Worm (Caenorhabditis elegans): ENCODE results near the gene F27D9.2.
"Not testable (repeated sequence)": the region's sequence is repeated elsewhere in the genome, so short reads cannot be mapped to it uniquely, and the experiment has no call there.

Gene F27D9.2

ce11 chrX:7662532-7662931, 10.3 kb upstream of the F27D9.2 start:
- TF ChIP-seq unc-62 (GFP tag; optimal IDR thresholded peaks at IDR 0.05), result no peak

DNA sequence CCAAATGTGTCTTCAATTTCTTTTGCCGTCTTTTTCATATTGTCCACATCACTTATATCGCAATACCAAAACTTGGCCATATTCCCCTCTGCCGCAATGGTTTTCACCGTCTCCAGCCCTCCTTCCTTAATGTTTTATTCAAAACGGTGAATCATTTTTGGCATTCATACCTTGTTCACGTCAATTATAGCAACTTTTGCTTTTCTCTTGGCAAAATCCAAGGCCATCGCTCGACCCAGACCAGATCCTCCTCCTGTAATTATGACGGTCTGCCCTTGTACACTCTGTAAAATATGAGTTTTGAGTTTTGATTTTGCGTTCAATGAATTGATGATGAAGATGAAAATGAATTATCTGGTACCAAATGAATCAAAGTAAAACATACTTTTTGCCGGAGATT, 8.4 kb upstream of the F27D9.2 start:
- no peak for TF ChIP-seq unc-62 (GFP tag; optimal IDR thresholded peaks at IDR 0.05)

DNA sequence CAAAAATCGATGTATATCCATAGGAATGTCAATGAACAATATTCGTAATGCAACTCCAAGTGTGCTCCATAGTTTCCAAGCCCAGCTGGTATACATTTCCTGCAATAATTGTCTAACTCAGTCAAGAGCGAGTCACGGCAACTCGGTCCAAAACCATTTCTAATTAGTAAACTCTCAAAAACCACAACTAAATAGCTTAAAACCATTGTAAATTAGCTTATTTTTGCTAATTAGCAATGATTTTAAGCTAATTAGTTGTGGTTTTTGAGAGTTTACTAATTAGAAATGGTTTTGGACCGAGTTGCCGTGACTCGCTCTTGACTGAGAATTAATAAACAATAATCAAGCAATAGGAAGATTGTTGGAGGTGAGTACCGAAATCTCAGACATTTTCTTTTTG, 8.0 kb upstream of the F27D9.2 start, which contains the start of gene dhs-29:
Gene dhs-29 (minus strand): TSS at position 101 of the 400 bp plus-strand sequence.
- not testable (repeated sequence) for TF ChIP-seq unc-62 (GFP tag; optimal IDR thresholded peaks at IDR 0.05)

ce11 chrX:7665401-7665800, 7.4 kb upstream of the F27D9.2 start:
- TF ChIP-seq unc-62 (GFP tag; optimal IDR thresholded peaks at IDR 0.05), result no peak

- TF ChIP-seq unc-62 (GFP tag; optimal IDR thresholded peaks at IDR 0.05), result no peak
Observed at ce11 chrX:7667394-7668089, 5.3 kb upstream of the F27D9.2 start, which contains the start of gene F27D9.13. Gene F27D9.13 (minus strand): TSS chrX:7667444.

DNA sequence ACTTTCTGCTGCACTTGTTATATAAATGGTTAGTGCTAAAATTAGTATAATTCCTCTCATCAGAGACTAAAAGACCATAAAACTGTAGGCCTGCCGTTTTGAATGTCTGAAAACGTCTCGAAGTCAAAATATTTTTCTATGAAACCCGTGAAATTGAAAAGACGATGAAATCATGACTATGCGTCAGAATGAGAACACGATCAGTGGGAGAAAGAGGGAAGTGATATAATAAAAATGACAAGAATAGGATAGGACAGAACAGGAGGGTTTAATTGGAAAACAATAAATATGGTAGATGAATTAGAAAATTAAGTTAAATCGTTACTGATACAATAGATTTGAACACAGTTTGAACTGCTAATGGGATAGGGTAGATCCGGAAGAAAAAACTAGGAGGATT, 2.1 kb upstream of the F27D9.2 start, which contains the start of gene F27D9.7:
Gene F27D9.7 (minus strand): TSS at position 101 of the 400 bp plus-strand sequence.
- no peak for TF ChIP-seq unc-62 (GFP tag; optimal IDR thresholded peaks at IDR 0.05)

DNA sequence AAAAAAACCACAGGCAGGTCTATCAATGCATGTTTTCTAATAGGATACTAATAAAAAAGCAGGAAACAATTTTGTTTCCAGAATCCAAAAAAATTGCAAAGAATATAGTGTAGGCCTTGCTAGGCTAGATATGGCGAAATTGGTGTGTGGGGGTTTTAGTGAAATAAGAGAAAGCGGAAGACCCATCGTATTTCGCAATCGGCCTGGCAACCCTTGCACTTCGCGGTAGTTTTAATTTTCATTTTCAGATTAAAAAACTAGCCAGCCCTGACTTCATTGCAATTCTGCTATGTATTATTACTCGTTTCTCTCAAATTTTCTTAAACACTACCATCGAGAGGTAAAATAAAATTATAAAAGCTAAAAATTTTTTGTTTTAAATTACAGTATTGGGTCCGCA, 2.1 kb downstream of the F27D9.2 start:
- no peak for TF ChIP-seq unc-62 (GFP tag; optimal IDR thresholded peaks at IDR 0.05)

- no peak for TF ChIP-seq unc-62 (GFP tag; optimal IDR thresholded peaks at IDR 0.05)
Observed at ce11 chrX:7678437-7679139, 5.8 kb downstream of the F27D9.2 start.

DNA sequence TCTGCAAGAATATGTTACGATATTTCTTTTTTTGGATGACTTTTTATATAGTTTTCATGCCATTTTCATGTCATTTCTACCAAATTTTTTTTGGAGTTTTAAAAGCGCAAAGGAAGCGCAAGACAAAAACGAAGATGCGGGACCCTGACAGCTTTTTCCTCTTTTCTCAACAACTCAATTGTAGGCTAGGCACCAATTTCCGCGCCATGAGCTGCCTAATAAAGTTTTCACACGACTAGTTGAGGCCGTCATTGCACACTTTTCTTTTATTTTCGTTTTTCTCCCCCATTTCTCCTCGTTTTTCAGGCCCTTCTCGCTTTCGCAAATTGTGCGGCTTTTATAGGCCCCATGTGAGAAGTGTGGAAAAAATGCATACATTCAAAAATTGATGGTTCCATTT, 7.0 kb downstream of the F27D9.2 start:
- TF ChIP-seq unc-62 (GFP tag; optimal IDR thresholded peaks at IDR 0.05), result no peak

ce11 chrX:7680545-7681330, 7.9 kb downstream of the F27D9.2 start, which contains the start of gene stn-2:
Gene stn-2 (minus strand): TSS chrX:7680619.
- TF ChIP-seq unc-62 (GFP tag; optimal IDR thresholded peaks at IDR 0.05), result no peak

DNA sequence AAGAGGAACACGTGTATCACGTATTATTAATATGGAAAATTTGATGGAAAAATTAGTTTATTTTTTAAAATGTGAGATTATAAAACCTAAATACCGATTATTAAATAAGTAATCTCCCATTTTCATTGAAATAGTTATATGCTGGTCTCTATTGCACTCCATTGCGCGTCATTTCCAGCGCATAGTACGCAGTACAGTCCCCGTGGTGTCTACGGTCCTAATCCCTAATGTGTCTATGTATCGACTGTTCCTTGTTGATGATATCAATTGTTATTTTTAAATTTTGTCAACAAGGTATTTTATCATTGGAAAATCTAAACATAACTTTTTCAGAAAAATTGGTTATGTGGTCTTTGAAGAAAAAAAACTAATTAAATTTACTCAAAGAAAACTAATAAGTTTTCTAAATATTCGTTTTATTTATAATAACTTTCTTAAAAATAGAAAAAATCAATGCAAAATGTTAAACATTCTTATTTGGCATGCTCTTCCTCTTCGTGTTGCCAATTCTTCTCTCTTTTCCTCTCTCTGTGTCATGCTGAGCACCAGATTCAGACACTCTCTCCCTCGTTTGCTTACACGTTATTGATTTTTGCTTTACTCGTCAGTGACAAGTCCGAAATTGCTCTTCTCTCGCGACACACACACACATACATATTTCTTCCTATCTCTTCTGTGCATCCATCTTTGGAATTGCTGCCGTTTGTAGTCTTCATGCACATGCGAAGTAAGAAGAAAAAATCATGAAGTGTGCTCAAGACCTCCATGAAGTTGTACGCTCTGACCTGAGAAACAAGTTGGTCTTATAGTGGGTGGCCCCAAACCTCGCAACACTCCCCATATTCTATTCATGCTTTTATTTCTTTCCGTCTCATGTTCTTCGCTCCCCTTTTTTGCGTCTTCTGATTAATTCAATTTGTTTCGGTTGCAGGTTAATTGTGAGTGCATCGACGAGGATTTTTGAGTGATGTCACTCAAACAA, 9.5 kb downstream of the F27D9.2 start, which contains the start of gene unc-18:
Gene unc-18 (plus strand): TSS at position 932 of the 982 bp plus-strand sequence.
- TF ChIP-seq unc-62 (GFP tag; optimal IDR thresholded peaks at IDR 0.05), result no peak

ce11 chrX:7689119-7689518, 16.3 kb downstream of the F27D9.2 start, which contains the start of gene clik-2:
Gene clik-2 (minus strand): TSS chrX:7689219.
- no peak for TF ChIP-seq unc-62 (GFP tag; optimal IDR thresholded peaks at IDR 0.05)

DNA sequence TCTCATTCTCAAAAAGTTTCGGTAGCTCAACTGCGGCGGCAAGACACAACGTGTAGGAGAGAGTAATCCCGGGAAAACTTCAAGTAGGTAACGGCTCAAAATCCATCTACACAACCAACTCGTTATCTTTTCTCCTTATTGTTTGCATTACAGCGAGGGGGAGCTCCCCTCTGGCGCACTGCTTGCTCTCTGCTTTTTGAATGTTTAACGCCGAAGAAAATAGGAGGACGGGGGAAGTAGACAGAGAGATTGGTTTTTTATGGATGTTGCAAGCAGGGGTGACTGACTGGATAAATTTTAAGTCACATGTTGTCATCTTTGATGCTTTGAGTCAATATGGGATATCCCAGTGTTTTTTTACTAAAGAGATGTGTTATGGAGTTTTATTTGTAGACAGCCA, 16.8 kb downstream of the F27D9.2 start:
- no peak for TF ChIP-seq unc-62 (GFP tag; optimal IDR thresholded peaks at IDR 0.05)

DNA sequence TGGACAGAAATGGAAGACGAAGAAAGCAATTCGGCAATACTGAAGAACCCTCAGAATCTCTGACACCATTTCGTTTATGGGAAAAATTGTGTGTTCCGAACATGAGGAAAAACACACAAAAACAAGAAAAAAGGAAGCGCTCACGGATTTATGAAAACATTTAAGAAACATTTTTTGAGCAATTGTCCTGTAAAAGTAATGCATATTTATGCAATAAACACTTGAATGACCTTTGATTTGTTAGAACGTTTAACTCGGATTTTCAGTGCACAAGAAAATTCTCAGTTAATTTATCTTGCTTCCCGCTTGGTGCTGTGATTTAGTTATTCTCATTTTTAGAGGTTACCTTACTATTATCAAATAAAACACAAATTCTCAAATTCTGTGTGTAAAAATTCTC, 31.1 kb downstream of the F27D9.2 start:
- TF ChIP-seq unc-62 (GFP tag; optimal IDR thresholded peaks at IDR 0.05), result no peak

DNA sequence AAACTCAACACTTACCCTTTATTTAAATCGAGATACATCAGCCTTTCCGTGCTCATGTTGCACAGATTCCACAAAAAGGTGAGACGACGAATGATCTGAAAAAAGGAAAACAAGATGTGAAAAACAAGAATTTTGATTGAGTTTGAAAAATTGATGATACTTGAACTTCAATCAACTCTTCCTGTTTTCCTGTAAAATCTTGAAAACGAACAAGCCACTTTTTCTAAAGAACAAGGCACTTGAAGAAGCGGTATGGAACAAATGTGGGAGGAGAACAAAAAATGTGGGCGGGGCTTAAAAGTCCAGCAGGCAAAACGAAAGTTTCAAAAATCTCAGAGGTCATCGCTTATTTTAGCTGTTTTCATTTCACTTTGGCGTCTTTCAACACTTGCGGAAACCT, 34.2 kb downstream of the F27D9.2 start, which contains the start of gene kvs-1:
Gene kvs-1 (minus strand): TSS at position 101 of the 400 bp plus-strand sequence.
- no peak for TF ChIP-seq unc-62 (GFP tag; optimal IDR thresholded peaks at IDR 0.05)
